Worm (Caenorhabditis elegans) whole organism, mixed stage, embryonic: Measurements from ENCODE around the gene gldi-8.

Experiments used
- M03D4.4 ChIP-seq: sonication (generic microtip); optimal IDR thresholded peaks from 2 replicates; lab custom pipeline; 2017; ENCODE audit warnings: mild to moderate bottlenecking, missing genetic modification characterization, missing compliant biosample characterization
- bed-3 ChIP-seq: fragments of 200-800 bp; sonication (Bioruptor generic); optimal IDR thresholded peaks from 3 replicates; lab custom pipeline; 2018; ENCODE audit warnings: mild to moderate bottlenecking, missing genetic modification characterization, moderate library complexity, missing compliant biosample characterization
- blmp-1 ChIP-seq: fragments of 150-350 bp; optimal IDR thresholded peaks from 2 replicates; lab custom pipeline; 2014; ENCODE audit warnings: missing biosample characterization, missing genetic modification characterization
- ceh-39 ChIP-seq: fragments of 150-350 bp; optimal IDR thresholded peaks from 2 replicates; lab custom pipeline; 2014; ENCODE audit warnings: missing biosample characterization, missing genetic modification characterization
- ceh-43 ChIP-seq: fragments of 200-800 bp; sonication (Bioruptor generic); optimal IDR thresholded peaks from 2 replicates; lab custom pipeline; 2018; ENCODE audit warnings: mild to moderate bottlenecking, missing genetic modification characterization, moderate library complexity, missing compliant biosample characterization
- ceh-83 ChIP-seq: fragments of 200-800 bp; sonication (Bioruptor generic); optimal IDR thresholded peaks from 2 replicates; lab custom pipeline; 2018; ENCODE audit warnings: mild to moderate bottlenecking, missing genetic modification characterization, missing compliant biosample characterization
- ces-1 ChIP-seq: fragments of 150-350 bp; optimal IDR thresholded peaks from 2 replicates; lab custom pipeline; 2014; ENCODE audit warnings: missing biosample characterization, missing genetic modification reagents, missing genetic modification characterization
- cnd-1 ChIP-seq: fragments of 200-800 bp; sonication (Bioruptor generic); optimal IDR thresholded peaks from 2 replicates; lab custom pipeline; 2018; ENCODE audit warnings: mild to moderate bottlenecking, missing genetic modification characterization, missing compliant biosample characterization
- drap-1 ChIP-seq: fragments of 200-800 bp; sonication (Bioruptor generic); optimal IDR thresholded peaks from 3 replicates; lab custom pipeline; 2018; ENCODE audit warnings: mild to moderate bottlenecking, missing genetic modification characterization, missing compliant biosample characterization
- elt-1 ChIP-seq: sonication (generic microtip); optimal IDR thresholded peaks from 2 replicates; lab custom pipeline; 2017; ENCODE audit warnings: missing genetic modification characterization, mild to moderate bottlenecking, missing compliant biosample characterization, antibody characterized with exemption, moderate library complexity, borderline replicate concordance; ENCODE audit not compliant: insufficient read depth
- elt-3 ChIP-seq: fragments of 150-350 bp; optimal IDR thresholded peaks from 2 replicates; lab custom pipeline; 2014; ENCODE audit warnings: missing biosample characterization, missing genetic modification characterization
- flh-1 ChIP-seq: fragments of 200-800 bp; sonication (Bioruptor generic); optimal IDR thresholded peaks from 2 replicates; lab custom pipeline; 2018; ENCODE audit warnings: mild to moderate bottlenecking, missing genetic modification characterization, moderate library complexity, missing compliant biosample characterization
- ham-2 ChIP-seq: fragments of 200-800 bp; sonication (Bioruptor generic); optimal IDR thresholded peaks from 2 replicates; lab custom pipeline; 2018; ENCODE audit warnings: mild to moderate bottlenecking, missing genetic modification characterization, missing compliant biosample characterization
- hlh-1 ChIP-seq: fragments of 150-350 bp; optimal IDR thresholded peaks from 2 replicates; lab custom pipeline; 2014; ENCODE audit warnings: missing biosample characterization, missing genetic modification reagents, missing genetic modification characterization
- lin-13 ChIP-seq: fragments of 150-350 bp; optimal IDR thresholded peaks from 2 replicates; lab custom pipeline; 2014; ENCODE audit warnings: missing biosample characterization, missing genetic modification characterization
- lin-32 ChIP-seq: fragments of 200-800 bp; sonication (Bioruptor generic); optimal IDR thresholded peaks from 2 replicates; lab custom pipeline; 2018; ENCODE audit warnings: mild to moderate bottlenecking, missing genetic modification characterization, missing compliant biosample characterization
- lsy-2 ChIP-seq: fragments of 150-350 bp; optimal IDR thresholded peaks from 2 replicates; lab custom pipeline; 2014; ENCODE audit warnings: missing biosample characterization, missing genetic modification characterization
- mab-5 ChIP-seq: fragments of 150-350 bp; optimal IDR thresholded peaks from 2 replicates; lab custom pipeline; 2014; ENCODE audit warnings: missing biosample characterization, missing genetic modification characterization
- mep-1 ChIP-seq: fragments of 150-350 bp; optimal IDR thresholded peaks from 2 replicates; lab custom pipeline; 2017; ENCODE audit warnings: missing biosample characterization, missing genetic modification reagents, missing genetic modification characterization, inconsistent platforms
- mls-2 ChIP-seq: sonication (generic microtip); optimal IDR thresholded peaks from 2 replicates; lab custom pipeline; 2016; ENCODE audit warnings: mild to moderate bottlenecking, missing genetic modification characterization, moderate library complexity, missing compliant biosample characterization
- nhr-12 ChIP-seq: fragments of 150-350 bp; optimal IDR thresholded peaks from 2 replicates; lab custom pipeline; 2014; ENCODE audit warnings: missing biosample characterization, missing genetic modification characterization
- nhr-2 ChIP-seq: fragments of 150-350 bp; optimal IDR thresholded peaks from 2 replicates; lab custom pipeline; 2014; ENCODE audit warnings: missing biosample characterization, missing genetic modification characterization
- nhr-237 ChIP-seq: fragments of 150-350 bp; optimal IDR thresholded peaks from 2 replicates; lab custom pipeline; 2014; ENCODE audit warnings: missing biosample characterization, missing genetic modification characterization
- nhr-28 ChIP-seq: fragments of 150-350 bp; optimal IDR thresholded peaks from 2 replicates; lab custom pipeline; 2014; ENCODE audit warnings: missing biosample characterization, missing genetic modification characterization
- nhr-76 ChIP-seq: sonication (generic microtip); optimal IDR thresholded peaks from 2 replicates; lab custom pipeline; 2017; ENCODE audit warnings: missing biosample characterization, missing genetic modification characterization
- pha-4 ChIP-seq: fragments of 150-350 bp; optimal IDR thresholded peaks from 2 replicates; lab custom pipeline; 2018; ENCODE audit warnings: missing biosample characterization, missing genetic modification reagents, missing genetic modification characterization
- sem-2 ChIP-seq: fragments of 200-800 bp; sonication (Bioruptor generic); optimal IDR thresholded peaks from 2 replicates; lab custom pipeline; 2018; ENCODE audit warnings: mild to moderate bottlenecking, missing genetic modification characterization, missing compliant biosample characterization
- snpc-4 ChIP-seq: fragments of 150-350 bp; optimal IDR thresholded peaks from 2 replicates; lab custom pipeline; 2014; ENCODE audit warnings: missing biosample characterization, missing genetic modification characterization
- sptf-1 ChIP-seq: sonication (generic microtip); optimal IDR thresholded peaks from 2 replicates; lab custom pipeline; 2017; ENCODE audit warnings: mild to moderate bottlenecking, missing genetic modification characterization, moderate library complexity, missing compliant biosample characterization
- tbx-8 ChIP-seq: fragments of 200-800 bp; sonication (Bioruptor generic); optimal IDR thresholded peaks from 2 replicates; lab custom pipeline; 2018; ENCODE audit warnings: mild to moderate bottlenecking, missing genetic modification characterization, moderate library complexity, missing compliant biosample characterization
- unc-120 ChIP-seq: sonication (generic microtip); optimal IDR thresholded peaks from 2 replicates; lab custom pipeline; 2017; ENCODE audit warnings: missing genetic modification characterization, missing compliant biosample characterization; ENCODE audit not compliant: poor library complexity, severe bottlenecking
- unc-39 ChIP-seq: fragments of 150-350 bp; optimal IDR thresholded peaks from 2 replicates; lab custom pipeline; 2014; ENCODE audit warnings: missing biosample characterization, missing genetic modification characterization
- unc-62 ChIP-seq: fragments of 150-350 bp; optimal IDR thresholded peaks from 2 replicates; lab custom pipeline; 2014; ENCODE audit warnings: missing biosample characterization, missing genetic modification reagents, missing genetic modification characterization
- ztf-11 ChIP-seq: fragments of 150-350 bp; optimal IDR thresholded peaks from 2 replicates; lab custom pipeline; 2014; ENCODE audit warnings: missing biosample characterization, missing genetic modification characterization

Gene gldi-8

DNA sequence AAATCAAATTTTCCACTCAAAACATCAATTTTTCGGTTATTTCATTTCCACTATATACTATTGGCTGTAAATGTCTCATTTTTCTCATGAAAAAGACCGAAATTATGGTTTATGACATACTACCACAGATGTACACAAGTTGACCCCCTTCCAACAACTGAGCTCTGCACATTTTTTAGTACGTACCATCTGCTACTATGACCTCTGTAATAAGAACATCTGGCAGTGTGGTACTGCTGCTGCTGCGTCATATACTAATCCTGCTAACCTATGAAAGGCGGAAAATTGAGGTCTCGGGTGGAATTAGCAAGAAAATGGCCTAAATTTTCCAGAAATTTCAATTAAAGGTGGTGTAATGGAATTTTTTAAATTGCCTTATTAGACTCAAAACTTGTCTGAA lies 11.9 kb upstream of the gldi-8 start:
- TF ChIP-seq hlh-1 (tag; lab: Kevin White, UChicago) = no peak
- TF ChIP-seq lin-32 (GFP tag; lab: Kevin White, UChicago) = peak; percentile 82
- peak; percentile 81 for TF ChIP-seq nhr-2 (tag; lab: Kevin White, UChicago)
- TF ChIP-seq blmp-1 (tag; lab: Kevin White, UChicago) = no peak
- TF ChIP-seq nhr-12 (tag; lab: Kevin White, UChicago) = no peak
- no peak for TF ChIP-seq ham-2 (GFP tag; lab: Kevin White, UChicago)
- no peak for TF ChIP-seq mep-1 (tag; lab: Kevin White, UChicago)
- TF ChIP-seq cnd-1 (tag; lab: Kevin White, UChicago) = peak; percentile 96
- no peak for TF ChIP-seq elt-3
- TF ChIP-seq ceh-43 (GFP tag; lab: Kevin White, UChicago) = no peak
- no peak for TF ChIP-seq flh-1 (GFP tag; lab: Kevin White, UChicago)

ce11 chrIII:12609410-12609809 lies 9.9 kb upstream of the gldi-8 start:
- no peak for TF ChIP-seq ham-2 (GFP tag; lab: Kevin White, UChicago)
- no peak for TF ChIP-seq blmp-1 (tag; lab: Kevin White, UChicago)
- TF ChIP-seq elt-3 = no peak
- no peak for TF ChIP-seq unc-120 (tag; lab: Kevin White, UChicago)
- no peak for TF ChIP-seq hlh-1 (tag; lab: Kevin White, UChicago)
- no peak for TF ChIP-seq mep-1 (tag; lab: Kevin White, UChicago)
- TF ChIP-seq tbx-8 (GFP tag; lab: Kevin White, UChicago) = no peak
- TF ChIP-seq ceh-43 (GFP tag; lab: Kevin White, UChicago) = no peak
- TF ChIP-seq nhr-76 (tag; lab: Kevin White, UChicago) = no peak

DNA sequence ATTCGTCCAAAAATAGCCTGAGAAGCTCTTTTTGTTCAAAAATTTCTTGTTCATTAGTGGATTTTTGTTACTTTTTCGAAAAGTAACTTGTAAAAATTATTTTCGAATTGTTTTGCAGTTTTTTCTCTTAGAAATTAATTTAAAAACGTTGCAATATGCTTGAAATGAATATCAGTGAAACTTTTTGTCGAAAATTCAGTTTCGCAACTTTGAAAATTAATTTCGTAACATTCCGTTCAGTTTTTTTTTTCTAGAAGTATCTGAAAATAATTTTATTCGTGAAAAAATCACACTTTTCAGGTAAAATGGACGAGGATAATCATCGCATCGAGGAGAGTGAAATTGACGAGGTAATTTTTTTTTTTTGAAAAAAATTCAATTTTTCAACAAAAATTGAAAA lies 9.5 kb upstream of the gldi-8 start, which contains the start of gene Y111B2A.12:
Gene Y111B2A.12 (plus strand): TSS at position 301 of the 400 bp plus-strand sequence.
- TF ChIP-seq drap-1 (GFP tag; lab: Kevin White, UChicago) (no peak), nhr-76 (tag; lab: Kevin White, UChicago) (no peak), ceh-43 (GFP tag; lab: Kevin White, UChicago) (no peak), nhr-28 (tag; lab: Kevin White, UChicago) (no peak), nhr-237 (no peak), ham-2 (GFP tag; lab: Kevin White, UChicago) (no peak), snpc-4 (tag; lab: Kevin White, UChicago) (no peak), ceh-83 (no peak), nhr-12 (tag; lab: Kevin White, UChicago) (no peak), mep-1 (tag; lab: Kevin White, UChicago) (no peak), ces-1 (no peak), mls-2 (tag; lab: Kevin White, UChicago) (no peak), bed-3 (GFP tag; lab: Kevin White, UChicago) (no peak), unc-39 (tag; lab: Kevin White, UChicago) (no peak), elt-3 (no peak), nhr-2 (tag; lab: Kevin White, UChicago) (no peak), lin-32 (GFP tag; lab: Kevin White, UChicago) (no peak)

DNA sequence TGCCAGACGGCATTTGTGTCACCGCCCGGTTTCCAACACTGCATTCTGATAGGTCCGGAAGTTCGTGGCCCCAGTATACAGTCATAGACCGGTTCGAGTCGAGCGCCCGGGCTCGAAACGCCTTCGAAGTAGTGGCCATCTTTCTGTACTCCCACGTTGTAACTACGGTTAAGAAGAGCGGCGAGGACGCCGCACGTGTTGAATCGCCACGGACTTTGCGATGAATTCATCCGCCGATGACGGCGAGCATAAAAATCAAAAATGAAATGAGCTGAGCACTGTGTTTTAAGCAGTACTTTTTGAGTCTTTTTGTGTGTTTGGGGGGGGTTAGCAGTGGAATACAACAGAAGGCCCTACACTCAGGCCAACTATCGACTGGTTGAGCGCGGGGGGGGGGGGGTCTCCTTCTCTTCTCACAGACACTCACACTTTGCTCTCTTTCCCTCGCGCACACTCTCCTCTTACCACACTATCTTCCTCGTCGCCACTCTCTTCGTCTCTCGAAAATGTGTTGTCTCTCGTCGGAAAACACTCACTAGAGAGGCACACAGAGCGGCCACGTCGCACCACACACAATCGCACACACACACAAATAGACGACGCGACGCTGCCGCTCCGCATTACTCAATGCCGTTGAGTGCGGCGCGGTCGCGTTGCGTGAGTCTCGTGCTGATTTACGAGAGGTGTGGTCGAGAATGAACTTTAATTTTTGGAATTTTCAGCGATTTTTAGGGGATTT lies 8.9 kb upstream of the gldi-8 start, which contains the start of gene epc-1:
Gene epc-1 (minus strand): TSS at position 367 of the 739 bp plus-strand sequence.
- peak; percentile 67 for TF ChIP-seq ceh-83
- no peak for TF ChIP-seq mab-5 (tag; lab: Kevin White, UChicago)
- TF ChIP-seq ham-2 (GFP tag; lab: Kevin White, UChicago) = peak; percentile 68
- peak; percentile 66 for TF ChIP-seq cnd-1 (tag; lab: Kevin White, UChicago)
- TF ChIP-seq nhr-2 (tag; lab: Kevin White, UChicago) = no peak
- TF ChIP-seq M03D4.4 (tag; lab: Kevin White, UChicago) = peak; percentile 46
- TF ChIP-seq unc-62 (GFP tag; lab: Kevin White, UChicago) = peak; percentile 50
- peak; percentile 63 for TF ChIP-seq ces-1
- TF ChIP-seq ceh-39 = peak; percentile 98
- no peak for TF ChIP-seq elt-3
- TF ChIP-seq sem-2 (GFP tag; lab: Kevin White, UChicago) = no peak
- TF ChIP-seq drap-1 (GFP tag; lab: Kevin White, UChicago) = peak; percentile 82
- TF ChIP-seq lin-13 (tag; lab: Kevin White, UChicago) = peak; percentile 94
- TF ChIP-seq nhr-237 = peak; percentile 66
- peak; percentile 67 for TF ChIP-seq lsy-2 (tag; lab: Kevin White, UChicago)
- TF ChIP-seq hlh-1 (tag; lab: Kevin White, UChicago) = peak; percentile 59
- TF ChIP-seq unc-39 (tag; lab: Kevin White, UChicago) = no peak
- peak; percentile 74 for TF ChIP-seq ztf-11 (tag; lab: Kevin White, UChicago)
- TF ChIP-seq unc-120 (tag; lab: Kevin White, UChicago) = peak; percentile 51
- peak; percentile 90 for TF ChIP-seq mls-2 (tag; lab: Kevin White, UChicago)
- TF ChIP-seq mep-1 (tag; lab: Kevin White, UChicago) = peak; percentile 67
- no peak for TF ChIP-seq elt-1 (tag; lab: Kevin White, UChicago)
- peak; percentile 84 for TF ChIP-seq sptf-1 (tag; lab: Kevin White, UChicago)
- peak; percentile 26 for TF ChIP-seq lin-32 (GFP tag; lab: Kevin White, UChicago)
- TF ChIP-seq bed-3 (GFP tag; lab: Kevin White, UChicago) = peak; percentile 15
- TF ChIP-seq ceh-43 (GFP tag; lab: Kevin White, UChicago) = no peak
- peak; percentile 88 for TF ChIP-seq pha-4 (tag; lab: Kevin White, UChicago)
